Fruit fly (Drosophila melanogaster) S2 (cell line): ENCODE measurements around the gene Eig71Ei.

Experiments
- CG8478 ChIP-seq: fragments of >200 bp; optimal IDR thresholded peaks from 2 replicates; lab custom pipeline; 2018
- CTCF ChIP-seq, 2 experiments: fragments of >200 bp; optimal IDR thresholded peaks; 2 replicates each; lab custom pipeline; 2018

DNA sequence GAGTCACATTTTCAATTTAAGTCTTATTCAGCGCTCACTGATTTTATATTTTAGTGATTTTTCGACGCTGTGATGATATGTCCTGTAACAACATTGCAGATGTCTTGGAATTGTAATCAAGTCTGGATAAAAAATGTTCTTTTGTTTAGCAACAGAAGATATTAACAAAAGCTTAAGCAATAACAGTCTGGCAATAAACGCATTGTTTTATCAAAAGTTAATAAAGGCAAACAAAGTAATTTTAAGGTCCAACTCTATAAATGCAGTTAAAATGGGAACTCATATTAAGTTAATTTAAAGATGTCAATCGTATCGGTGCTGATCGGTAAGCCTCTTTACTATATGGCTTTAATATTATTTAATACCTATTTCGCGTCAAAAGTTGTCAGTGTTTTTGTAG, 2.1 kb downstream of the Eig71Ei start, which contains the start of gene CG43082:
- TF ChIP-seq CG8478 (no peak), CTCF (optimal IDR thresholded peaks at IDR 0.05; lab: Kevin White, UChicago) (no peak)
